Worm (Caenorhabditis elegans) whole organism, midembryonic: ENCODE results near the gene H32C10.1.

Source experiments
- flt-1 ChIP-seq: fragments of 200-800 bp; sonication (Bioruptor generic); IDR thresholded peaks from 2 replicates; pipeline ENCODE4 v1.3.6; 2022; ENCODE audit warnings: missing genetic modification characterization, missing compliant biosample characterization
- klf-2 ChIP-seq: fragments of 200-800 bp; sonication (Bioruptor generic); conservative IDR thresholded peaks from 2 replicates; pipeline ENCODE4 v1.3.6; 2022; ENCODE audit warnings: missing genetic modification reagents, missing genetic modification characterization, missing compliant biosample characterization

DNA sequence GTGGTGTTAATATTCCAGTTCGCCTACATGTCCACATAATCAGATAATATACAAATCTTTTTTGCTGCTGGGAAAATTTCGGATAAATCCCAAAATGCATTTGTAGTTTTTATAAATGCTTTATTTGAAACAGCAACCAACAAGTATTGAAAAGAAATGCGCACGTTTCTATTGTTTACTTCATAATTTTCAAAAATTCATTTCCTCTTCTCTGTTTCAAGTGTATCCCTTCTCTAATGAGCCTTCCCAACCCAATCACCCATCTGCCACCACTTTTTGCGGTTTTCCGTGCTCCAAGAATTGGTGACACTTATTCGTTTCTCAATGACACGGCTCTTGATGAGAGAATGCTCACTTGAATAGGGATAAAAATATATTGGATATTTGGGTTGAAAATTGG lies 20.6 kb downstream of the H32C10.1 start:
- TF ChIP-seq klf-2 (GFP tag; lab: Robert Waterston, UW) (no peak), flt-1 (GFP tag; lab: Robert Waterston, UW) (no peak)
